Fruit fly (Drosophila melanogaster): ENCODE data around the gene CG17636.

CG17636 gene

dm6 chrX:140018-140417 is 13.5 kb upstream of the CG17636 start, which contains the start of gene tyn:
Gene tyn, plus strand, starts transcription at chrX:140318.
- TF ChIP-seq dsf (GFP tag; optimal IDR thresholded peaks at IDR 0.05; ENCODE audit: borderline replicate concordance): no peak
- no peak for TF ChIP-seq brk (GFP tag; optimal IDR thresholded peaks at IDR 0.05)
- no peak for TF ChIP-seq Myc (optimal IDR thresholded peaks at IDR 0.05)
- no peak for TF ChIP-seq rgr (GFP tag; optimal IDR thresholded peaks at IDR 0.05)
- TF ChIP-seq tai (GFP tag; optimal IDR thresholded peaks at IDR 0.05): no peak
- no peak for TF ChIP-seq GATAd (GFP tag; optimal IDR thresholded peaks at IDR 0.05)
- TF ChIP-seq br (GFP tag; optimal IDR thresholded peaks at IDR 0.05): no peak
- no peak for TF ChIP-seq CG9705 (GFP tag; optimal IDR thresholded peaks at IDR 0.05)
- no peak for TF ChIP-seq h (GFP tag; optimal IDR thresholded peaks at IDR 0.05)
- TF ChIP-seq Rel (GFP tag; optimal IDR thresholded peaks at IDR 0.05): no peak
- no peak for TF ChIP-seq Rel (tag; optimal IDR thresholded peaks at IDR 0.05)
- no peak for TF ChIP-seq Mio (GFP tag; optimal IDR thresholded peaks at IDR 0.05)
- no peak for TF ChIP-seq pan (optimal IDR thresholded peaks at IDR 0.05)
- no peak for TF ChIP-seq jim (GFP tag; optimal IDR thresholded peaks at IDR 0.05)
- TF ChIP-seq HLH106 (tag; optimal IDR thresholded peaks at IDR 0.05): no peak
- TF ChIP-seq ey (GFP tag; optimal IDR thresholded peaks at IDR 0.05): no peak
- no peak for TF ChIP-seq Dfd (GFP tag; optimal IDR thresholded peaks at IDR 0.05)
- no peak for TF ChIP-seq Dif (GFP tag; optimal IDR thresholded peaks at IDR 0.05; ENCODE audit: partially characterized antibody)
- no peak for TF ChIP-seq Hr83 (GFP tag; optimal IDR thresholded peaks at IDR 0.05; ENCODE audit: poor library complexity, severe bottlenecking)
- no peak for TF ChIP-seq fru (GFP tag; optimal IDR thresholded peaks at IDR 0.05)
- no peak for TF ChIP-seq sv (GFP tag; optimal IDR thresholded peaks at IDR 0.05)

dm6 chrX:130555-130954 is 4.0 kb upstream of the CG17636 start:
- TF ChIP-seq N (GFP tag; optimal IDR thresholded peaks at IDR 0.05) (no peak), Rel (GFP tag; optimal IDR thresholded peaks at IDR 0.05) (no peak), Rel (tag; optimal IDR thresholded peaks at IDR 0.05) (no peak), Sp1 (GFP tag; optimal IDR thresholded peaks at IDR 0.05) (no peak), Dif (GFP tag; optimal IDR thresholded peaks at IDR 0.05; ENCODE audit: partially characterized antibody) (no peak), fru (GFP tag; optimal IDR thresholded peaks at IDR 0.05) (no peak), Myc (optimal IDR thresholded peaks at IDR 0.05) (no peak), jim (GFP tag; optimal IDR thresholded peaks at IDR 0.05) (no peak), tai (GFP tag; optimal IDR thresholded peaks at IDR 0.05) (no peak), sv (GFP tag; optimal IDR thresholded peaks at IDR 0.05) (no peak), brk (GFP tag; optimal IDR thresholded peaks at IDR 0.05) (no peak), br (GFP tag; optimal IDR thresholded peaks at IDR 0.05) (no peak), Hr83 (GFP tag; optimal IDR thresholded peaks at IDR 0.05; ENCODE audit: poor library complexity, severe bottlenecking) (no peak)

dm6 chrX:127350-127768 is 845 bp upstream of the CG17636 start, which contains the start of gene RhoGAP1A:
Gene RhoGAP1A, plus strand, starts transcription at chrX:127449.
- TF ChIP-seq N (GFP tag; optimal IDR thresholded peaks at IDR 0.05): no peak
- TF ChIP-seq jim (GFP tag; optimal IDR thresholded peaks at IDR 0.05): no peak
- TF ChIP-seq psq (GFP tag; optimal IDR thresholded peaks at IDR 0.05): no peak
- no peak for TF ChIP-seq Dif (GFP tag; optimal IDR thresholded peaks at IDR 0.05; ENCODE audit: partially characterized antibody)
- peak; percentile 23 for TF ChIP-seq tai (GFP tag; optimal IDR thresholded peaks at IDR 0.05)
- no peak for TF ChIP-seq CG32264 (GFP tag; optimal IDR thresholded peaks at IDR 0.05)
- no peak for TF ChIP-seq usp (GFP tag; optimal IDR thresholded peaks at IDR 0.05)
- TF ChIP-seq Hnf4 (GFP tag; optimal IDR thresholded peaks at IDR 0.05): peak; percentile 43
- no peak for TF ChIP-seq Rel (GFP tag; optimal IDR thresholded peaks at IDR 0.05)
- TF ChIP-seq Rel (tag; optimal IDR thresholded peaks at IDR 0.05): no peak
- TF ChIP-seq rgr (GFP tag; optimal IDR thresholded peaks at IDR 0.05): no peak
- no peak for TF ChIP-seq CG9705 (GFP tag; optimal IDR thresholded peaks at IDR 0.05)
- peak; percentile 12 for TF ChIP-seq brk (GFP tag; optimal IDR thresholded peaks at IDR 0.05)
- TF ChIP-seq dl (GFP tag; optimal IDR thresholded peaks at IDR 0.05; ENCODE audit: insufficient read depth in 1 of 2, partially characterized antibody in 2 of 2): no peak
- TF ChIP-seq woc (GFP tag; optimal IDR thresholded peaks at IDR 0.05): peak; percentile 41
- TF ChIP-seq sage (GFP tag; optimal IDR thresholded peaks at IDR 0.05): peak; percentile 28

- peak; percentile 48 for TF ChIP-seq Myc (optimal IDR thresholded peaks at IDR 0.05)
- no peak for TF ChIP-seq OdsH (GFP tag; optimal IDR thresholded peaks at IDR 0.05)
- no peak for TF ChIP-seq Mio (GFP tag; optimal IDR thresholded peaks at IDR 0.05)
Measured at dm6 chrX:123799-124198, 2.7 kb downstream of the CG17636 start.

- TF ChIP-seq jim (GFP tag; optimal IDR thresholded peaks at IDR 0.05) (no peak), tai (GFP tag; optimal IDR thresholded peaks at IDR 0.05) (peak; percentile 77)
Measured at dm6 chrX:115006-115405, 11.5 kb downstream of the CG17636 start.
